Worm (Caenorhabditis elegans) whole organism, L1 larva: ENCODE data around the gene srj-45.

Experiments
- ama-1 ChIP-seq: fragments of 150-350 bp; optimal IDR thresholded peaks from 2 replicates; lab custom pipeline; 2014
- ceh-8 ChIP-seq: fragments of 200-800 bp; sonication (Bioruptor generic); optimal IDR thresholded peaks from 2 replicates; lab custom pipeline; 2018; ENCODE audit warnings: mild to moderate bottlenecking, missing genetic modification characterization, moderate library complexity, missing compliant biosample characterization
- elt-3 ChIP-seq, 6 experiments: fragments of 150-350 bp in 1 of 6; sonication (generic microtip); optimal IDR thresholded peaks; 2 replicates each; lab custom pipeline; 2017 to 2018; ENCODE audit warnings: missing biosample characterization in 6 of 6, missing genetic modification characterization in 6 of 6, inconsistent platforms in 1 of 6
- jun-1 ChIP-seq: fragments of 150-350 bp; optimal IDR thresholded peaks from 2 replicates; lab custom pipeline; 2014; ENCODE audit warnings: missing biosample characterization, missing genetic modification reagents, missing genetic modification characterization
- lsy-2 ChIP-seq, 2 experiments: fragments of 150-350 bp; optimal IDR thresholded peaks; 2 replicates each; lab custom pipeline; 2014; ENCODE audit warnings: missing biosample characterization in 2 of 2, missing genetic modification characterization in 2 of 2
- mep-1 ChIP-seq: fragments of 150-350 bp; optimal IDR thresholded peaks from 2 replicates; lab custom pipeline; 2014; ENCODE audit warnings: missing biosample characterization, missing genetic modification characterization
- nhr-11 ChIP-seq: fragments of 150-350 bp; optimal IDR thresholded peaks from 2 replicates; lab custom pipeline; 2014; ENCODE audit warnings: missing biosample characterization, missing genetic modification characterization
- nhr-12 ChIP-seq: sonication (generic microtip); optimal IDR thresholded peaks from 2 replicates; lab custom pipeline; 2017; ENCODE audit warnings: missing biosample characterization, missing genetic modification characterization
- nhr-237 ChIP-seq: fragments of 150-350 bp; optimal IDR thresholded peaks from 2 replicates; lab custom pipeline; 2014; ENCODE audit warnings: missing biosample characterization, missing genetic modification characterization
- nhr-85 ChIP-seq: sonication (generic microtip); peaks from one replicate; lab custom pipeline; 2016; ENCODE audit warnings: missing genetic modification characterization, inconsistent platforms, missing compliant biosample characterization
- nhr-90 ChIP-seq: sonication (generic microtip); optimal IDR thresholded peaks from 2 replicates; lab custom pipeline; 2016; ENCODE audit warnings: mild to moderate bottlenecking, missing genetic modification characterization, missing compliant biosample characterization; ENCODE audit not compliant: poor library complexity
- pax-3 ChIP-seq: fragments of 200-800 bp; sonication (Bioruptor generic); optimal IDR thresholded peaks from 2 replicates; lab custom pipeline; 2018; ENCODE audit warnings: mild to moderate bottlenecking, missing genetic modification characterization, moderate library complexity, missing compliant biosample characterization
- skn-1 ChIP-seq: fragments of 150-350 bp; optimal IDR thresholded peaks from 2 replicates; lab custom pipeline; 2014; ENCODE audit warnings: missing biosample characterization, missing genetic modification characterization
- unc-130 ChIP-seq: fragments of 150-350 bp; optimal IDR thresholded peaks from 2 replicates; lab custom pipeline; 2017; ENCODE audit warnings: missing biosample characterization, missing genetic modification characterization, inconsistent platforms

DNA sequence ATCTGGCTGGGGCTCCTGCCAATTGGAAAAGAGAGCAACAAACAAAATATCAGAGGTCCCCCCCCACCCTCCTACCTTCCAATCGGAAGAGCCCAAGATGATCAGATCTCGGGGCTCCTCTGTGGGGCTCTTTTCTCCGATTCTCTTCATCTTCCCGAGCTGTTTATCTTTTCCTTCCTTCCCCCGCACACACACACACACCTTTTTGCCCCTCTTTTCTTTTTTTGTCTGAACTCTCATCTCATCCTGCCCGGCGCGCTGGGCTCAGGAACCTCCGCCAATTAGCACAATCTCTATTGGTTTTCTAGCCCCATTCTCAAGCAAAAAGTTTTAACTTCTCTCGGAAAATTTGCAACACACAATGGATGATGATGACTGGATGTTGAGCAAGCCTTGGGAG, 33.1 kb downstream of the srj-45 start:
- no peak for TF ChIP-seq nhr-90 (tag; lab: Kevin White, UChicago)
- TF ChIP-seq unc-130, result peak; percentile 27
- TF ChIP-seq mep-1, result no peak
- no peak for TF ChIP-seq nhr-11 (tag; lab: Kevin White, UChicago)
- TF ChIP-seq pax-3 (tag; lab: Kevin White, UChicago), result no peak
- TF ChIP-seq lsy-2 (tag; optimal IDR thresholded peaks at IDR 0.05; lab: Kevin White, UChicago), result no peak
- TF ChIP-seq ceh-8 (GFP tag; lab: Kevin White, UChicago), result no peak
- TF ChIP-seq ama-1 (lab: Kevin White, UChicago), result no peak
- no peak for TF ChIP-seq nhr-85 (tag; lab: Kevin White, UChicago)
- TF ChIP-seq skn-1 (tag; lab: Kevin White, UChicago), result no peak
- TF ChIP-seq elt-3 (tag; optimal IDR thresholded peaks at IDR 0.05; lab: Kevin White, UChicago), result no peak
- no peak for TF ChIP-seq nhr-237 (tag; lab: Kevin White, UChicago)
- TF ChIP-seq jun-1 (tag; lab: Kevin White, UChicago), result no peak
- no peak for TF ChIP-seq nhr-12 (tag; lab: Kevin White, UChicago)
